Fruit fly (Drosophila melanogaster) whole organism, embryonic: ENCODE data around the gene Scgalpha.

Experiments
- ATbp ChIP-seq: fragments of 200-800 bp; sonication (Bioruptor generic); optimal IDR thresholded peaks from 2 replicates; lab custom pipeline; 2017; ENCODE audit warnings: missing biosample characterization, mild to moderate bottlenecking, missing genetic modification characterization, missing genetic modification reagents
- Bdp1 ChIP-seq: fragments of 200-800 bp; sonication (Bioruptor generic); optimal IDR thresholded peaks from 3 replicates; lab custom pipeline; 2016; ENCODE audit warnings: missing biosample characterization, missing genetic modification characterization
- CG11560 ChIP-seq: fragments of 200-800 bp; sonication (Bioruptor generic); IDR thresholded peaks from 3 replicates; pipeline ENCODE4 v1.3.6; 2022; ENCODE audit warnings: missing biosample characterization, missing genetic modification characterization
- CG14441 ChIP-seq: fragments of 200-800 bp; sonication (Bioruptor generic); IDR thresholded peaks from 2 replicates; pipeline ENCODE4 v1.3.6; 2022; ENCODE audit warnings: missing biosample characterization, missing genetic modification characterization
- CG14710 ChIP-seq: fragments of 200-800 bp; sonication (Bioruptor generic); optimal IDR thresholded peaks from 3 replicates; lab custom pipeline; 2019; ENCODE audit warnings: missing biosample characterization, mild to moderate bottlenecking, missing genetic modification characterization, moderate library complexity
- CG14860 ChIP-seq: fragments of 200-800 bp; sonication (Bioruptor generic); IDR thresholded peaks from 3 replicates; pipeline ENCODE4 v1.3.6; 2022; ENCODE audit warnings: missing biosample characterization, missing genetic modification characterization; ENCODE audit not compliant: partially characterized antibody
- CG2712 ChIP-seq: fragments of 200-800 bp; optimal IDR thresholded peaks from 3 replicates; lab custom pipeline; 2019; ENCODE audit warnings: missing biosample characterization, mild to moderate bottlenecking, missing genetic modification characterization, moderate library complexity
- CG3163 ChIP-seq: fragments of 200-800 bp; sonication (Bioruptor generic); optimal IDR thresholded peaks from 3 replicates; lab custom pipeline; 2016; ENCODE audit warnings: missing biosample characterization, missing genetic modification characterization
- CG34224 ChIP-seq: fragments of 200-800 bp; sonication (Bioruptor generic); IDR thresholded peaks from 3 replicates; pipeline ENCODE4 v1.3.6; 2022; ENCODE audit warnings: missing biosample characterization, missing genetic modification characterization; ENCODE audit not compliant: partially characterized antibody
- CG3995 ChIP-seq: fragments of 200-800 bp; sonication (Bioruptor generic); optimal IDR thresholded peaks from 3 replicates; lab custom pipeline; 2016; ENCODE audit warnings: missing biosample characterization, missing genetic modification characterization
- CG42726 ChIP-seq: fragments of 200-800 bp; sonication (Bioruptor generic); IDR thresholded peaks from 2 replicates; pipeline ENCODE4 v1.3.6; 2022; ENCODE audit warnings: missing biosample characterization, missing genetic modification characterization; ENCODE audit not compliant: partially characterized antibody
- CG4617 ChIP-seq: fragments of 200-800 bp; sonication (Bioruptor generic); optimal IDR thresholded peaks from 3 replicates; lab custom pipeline; 2016; ENCODE audit warnings: missing biosample characterization, missing genetic modification characterization, borderline replicate concordance
- CG4854 ChIP-seq: fragments of 200-800 bp; sonication (Bioruptor generic); optimal IDR thresholded peaks from 2 replicates; lab custom pipeline; 2016; ENCODE audit warnings: missing biosample characterization, missing genetic modification characterization, inconsistent platforms
- CG6765 ChIP-seq: fragments of 200-800 bp; sonication (Bioruptor generic); optimal IDR thresholded peaks from 3 replicates; lab custom pipeline; 2017; ENCODE audit warnings: missing biosample characterization, mild to moderate bottlenecking, missing genetic modification characterization
- CG7963 ChIP-seq: fragments of 200-800 bp; sonication (Bioruptor generic); IDR thresholded peaks from 3 replicates; pipeline ENCODE4 v1.3.6; 2022; ENCODE audit warnings: missing biosample characterization, missing genetic modification characterization; ENCODE audit not compliant: partially characterized antibody
- CG8281 ChIP-seq: fragments of 200-800 bp; sonication (Bioruptor generic); optimal IDR thresholded peaks from 2 replicates; lab custom pipeline; 2018; ENCODE audit warnings: missing biosample characterization, mild to moderate bottlenecking, missing genetic modification characterization, moderate library complexity
- CG8359 ChIP-seq: fragments of 200-800 bp; sonication (Bioruptor generic); optimal IDR thresholded peaks from 2 replicates; lab custom pipeline; 2017; ENCODE audit warnings: missing biosample characterization, mild to moderate bottlenecking, missing genetic modification characterization, borderline replicate concordance
- CG9817 ChIP-seq: fragments of 200-800 bp; sonication (Bioruptor generic); optimal IDR thresholded peaks from 2 replicates; lab custom pipeline; 2018; ENCODE audit warnings: missing biosample characterization, mild to moderate bottlenecking, missing genetic modification characterization, moderate library complexity
- CoRest ChIP-seq: fragments of 200-800 bp; sonication (Bioruptor generic); optimal IDR thresholded peaks from 3 replicates; lab custom pipeline; 2018; ENCODE audit warnings: missing biosample characterization, mild to moderate bottlenecking, missing genetic modification characterization, moderate library complexity
- Dp ChIP-seq: fragments of 200-800 bp; sonication (Bioruptor generic); optimal IDR thresholded peaks from 2 replicates; lab custom pipeline; 2018; ENCODE audit warnings: missing biosample characterization, mild to moderate bottlenecking, missing genetic modification characterization, moderate library complexity
- Dref ChIP-seq: fragments of 200-800 bp; sonication (Bioruptor generic); IDR thresholded peaks from 2 replicates; pipeline ENCODE4 v1.3.6; 2022; ENCODE audit warnings: missing biosample characterization, missing genetic modification characterization
- E2f2 ChIP-seq: fragments of 200-800 bp; sonication (Bioruptor generic); IDR thresholded peaks from 2 replicates; pipeline ENCODE4 v1.3.6; 2022; ENCODE audit warnings: missing biosample characterization, missing genetic modification characterization
- HLH4C ChIP-seq: fragments of 200-800 bp; sonication (Bioruptor generic); IDR thresholded peaks from 3 replicates; pipeline ENCODE4 v1.3.6; 2022; ENCODE audit warnings: missing biosample characterization, missing genetic modification characterization; ENCODE audit not compliant: partially characterized antibody
- MESR4 ChIP-seq: fragments of 200-800 bp; sonication (Bioruptor generic); optimal IDR thresholded peaks from 2 replicates; lab custom pipeline; 2018; ENCODE audit warnings: missing biosample characterization, mild to moderate bottlenecking, missing genetic modification characterization, moderate library complexity
- Med ChIP-seq: fragments of 200-800 bp; sonication (Bioruptor generic); peaks from one replicate; lab custom pipeline; 2016; ENCODE audit warnings: missing biosample characterization, missing genetic modification characterization, mild to moderate bottlenecking, inconsistent platforms, moderate library complexity
- Meics ChIP-seq: fragments of 200-800 bp; sonication (Bioruptor generic); optimal IDR thresholded peaks from 2 replicates; lab custom pipeline; 2017; ENCODE audit warnings: missing biosample characterization, mild to moderate bottlenecking, missing genetic modification characterization
- NC2β ChIP-seq: fragments of 200-800 bp; sonication (Bioruptor generic); optimal IDR thresholded peaks from 2 replicates; lab custom pipeline; 2016; ENCODE audit warnings: missing biosample characterization, missing genetic modification characterization
- Nf-YA ChIP-seq: fragments of 200-800 bp; sonication (Bioruptor generic); IDR thresholded peaks from 2 replicates; pipeline ENCODE4 v1.3.6; 2022; ENCODE audit warnings: missing biosample characterization, missing genetic modification characterization
- Pdp1 ChIP-seq, 2 experiments: fragments of 200-800 bp; sonication (Bioruptor generic); optimal IDR thresholded peaks; 3 replicates each; lab custom pipeline; 2016; ENCODE audit warnings: missing biosample characterization in 2 of 2, missing genetic modification characterization in 2 of 2, mild to moderate bottlenecking in 1 of 2, moderate library complexity in 1 of 2
- Scr ChIP-seq: fragments of 200-800 bp; sonication (Bioruptor generic); IDR thresholded peaks from 2 replicates; pipeline ENCODE4 v1.3.6; 2022; ENCODE audit warnings: missing biosample characterization, missing genetic modification characterization; ENCODE audit not compliant: partially characterized antibody
- Spps ChIP-seq: fragments of 200-800 bp; sonication (Bioruptor generic); optimal IDR thresholded peaks from 2 replicates; lab custom pipeline; 2018; ENCODE audit warnings: missing biosample characterization, mild to moderate bottlenecking, missing genetic modification characterization
- Sry-δ ChIP-seq: fragments of 200-800 bp; sonication (Bioruptor generic); optimal IDR thresholded peaks from 2 replicates; lab custom pipeline; 2016; ENCODE audit warnings: missing biosample characterization, missing genetic modification characterization
- ab ChIP-seq: fragments of 200-800 bp; sonication (Bioruptor generic); optimal IDR thresholded peaks from 2 replicates; lab custom pipeline; 2016; ENCODE audit warnings: missing biosample characterization, missing genetic modification characterization
- amos ChIP-seq: fragments of 200-800 bp; sonication (Bioruptor generic); IDR thresholded peaks from 2 replicates; pipeline ENCODE4 v1.3.6; 2022; ENCODE audit warnings: missing biosample characterization, missing genetic modification characterization; ENCODE audit not compliant: partially characterized antibody
- ara ChIP-seq: fragments of 200-800 bp; sonication (Bioruptor generic); IDR thresholded peaks from 2 replicates; pipeline ENCODE4 v1.3.6; 2022; ENCODE audit warnings: missing biosample characterization, missing genetic modification characterization
- ato ChIP-seq: fragments of 200-800 bp; sonication (Bioruptor generic); IDR thresholded peaks from 2 replicates; pipeline ENCODE4 v1.3.6; 2022; ENCODE audit warnings: missing biosample characterization, missing genetic modification characterization; ENCODE audit not compliant: partially characterized antibody
- br ChIP-seq: fragments of >200 bp; optimal IDR thresholded peaks from 2 replicates; lab custom pipeline; 2017
- ftz-f1 ChIP-seq: fragments of 200-800 bp; sonication (Bioruptor generic); optimal IDR thresholded peaks from 2 replicates; lab custom pipeline; 2016; ENCODE audit warnings: missing biosample characterization, missing genetic modification characterization
- hbn ChIP-seq: fragments of 200-800 bp; sonication (Bioruptor generic); IDR thresholded peaks from 2 replicates; pipeline ENCODE4 v1.3.6; 2022; ENCODE audit warnings: missing biosample characterization, missing genetic modification characterization; ENCODE audit not compliant: partially characterized antibody
- inv ChIP-seq: fragments of 200-800 bp; sonication (Bioruptor generic); IDR thresholded peaks from 2 replicates; pipeline ENCODE4 v1.3.6; 2022; ENCODE audit warnings: missing biosample characterization, missing genetic modification characterization; ENCODE audit not compliant: partially characterized antibody
- knrl ChIP-seq: fragments of 200-800 bp; sonication (Bioruptor generic); IDR thresholded peaks from 3 replicates; pipeline ENCODE4 v1.3.6; 2022; ENCODE audit warnings: missing biosample characterization, missing genetic modification characterization; ENCODE audit not compliant: partially characterized antibody
- lbe ChIP-seq: fragments of 200-800 bp; sonication (Bioruptor generic); optimal IDR thresholded peaks from 2 replicates; lab custom pipeline; 2016; ENCODE audit warnings: missing biosample characterization, mild to moderate bottlenecking, missing genetic modification characterization
- mld ChIP-seq: fragments of 200-800 bp; sonication (Bioruptor generic); IDR thresholded peaks from 3 replicates; pipeline ENCODE4 v1.3.6; 2022; ENCODE audit warnings: missing biosample characterization, missing genetic modification characterization; ENCODE audit not compliant: partially characterized antibody
- pzg ChIP-seq: fragments of 200-800 bp; sonication (Bioruptor generic); optimal IDR thresholded peaks from 3 replicates; lab custom pipeline; 2018; ENCODE audit warnings: missing biosample characterization, mild to moderate bottlenecking, missing genetic modification characterization, moderate library complexity
- stwl ChIP-seq: fragments of 200-800 bp; sonication (Bioruptor generic); optimal IDR thresholded peaks from 3 replicates; lab custom pipeline; 2018; ENCODE audit warnings: missing biosample characterization, mild to moderate bottlenecking, missing genetic modification characterization, moderate library complexity
- tna ChIP-seq: fragments of 200-800 bp; sonication (Bioruptor generic); IDR thresholded peaks from 2 replicates; pipeline ENCODE4 v1.3.6; 2022; ENCODE audit warnings: missing biosample characterization, missing genetic modification characterization; ENCODE audit not compliant: partially characterized antibody
- trem ChIP-seq: fragments of 200-800 bp; optimal IDR thresholded peaks from 3 replicates; lab custom pipeline; 2019; ENCODE audit warnings: missing biosample characterization, mild to moderate bottlenecking, missing genetic modification characterization, moderate library complexity
- vnd ChIP-seq: fragments of 200-800 bp; sonication (Bioruptor generic); IDR thresholded peaks from 3 replicates; pipeline ENCODE4 v1.3.6; 2022; ENCODE audit warnings: missing biosample characterization, missing genetic modification characterization; ENCODE audit not compliant: partially characterized antibody
- zen2 ChIP-seq: fragments of 200-800 bp; sonication (Bioruptor generic); IDR thresholded peaks from 3 replicates; pipeline ENCODE4 v1.3.6; 2022; ENCODE audit warnings: missing biosample characterization, missing genetic modification characterization; ENCODE audit not compliant: partially characterized antibody

Gene Scgalpha

DNA sequence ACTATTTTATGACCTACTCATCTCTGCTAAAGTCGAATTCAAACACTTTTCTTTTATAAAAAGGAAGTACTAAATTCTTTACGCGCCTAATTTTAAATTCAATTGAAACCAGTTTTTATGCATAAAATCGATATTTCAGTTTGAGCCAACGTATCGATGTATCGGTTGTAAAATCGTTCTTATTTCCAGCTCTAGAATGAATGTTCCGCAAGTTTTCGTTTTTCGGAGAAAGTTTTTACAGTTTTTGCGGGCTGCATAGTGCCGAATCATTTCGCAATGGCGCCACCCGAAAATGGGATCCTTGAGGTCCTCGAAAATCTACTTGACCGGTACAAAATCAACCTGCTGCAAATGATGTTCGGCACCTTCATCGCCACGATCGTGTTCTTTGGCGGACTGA is 2.2 kb downstream of the Scgalpha start, which contains the start of gene CG7840 (continued):
- TF ChIP-seq CG8359 (GFP tag; lab: Kevin White, UChicago) (no peak), CG11560 (tag; lab: Robert Waterston, UW) (peak; percentile 57; the same call in 1 of the 3 replicates), Dref (GFP tag; lab: Robert Waterston, UW) (peak; percentile 89), CoRest (tag; lab: Kevin White, UChicago) (peak; percentile 3), Meics (GFP tag; lab: Kevin White, UChicago) (peak; percentile 74), CG34224 (GFP tag; lab: Robert Waterston, UW) (peak; percentile 91), tna (GFP tag; lab: Robert Waterston, UW) (peak; percentile 78), CG9817 (tag; lab: Kevin White, UChicago) (no peak), ab (GFP tag; lab: Kevin White, UChicago) (no peak), CG8281 (tag; lab: Kevin White, UChicago) (no peak), inv (GFP tag; lab: Robert Waterston, UW) (peak; percentile 74), CG14710 (peak; percentile 3), NC2β (GFP tag; lab: Kevin White, UChicago) (no peak), MESR4 (GFP tag; lab: Kevin White, UChicago) (peak; percentile 57), CG4854 (no peak), CG6765 (GFP tag; lab: Kevin White, UChicago) (no peak), Dp (GFP tag; lab: Kevin White, UChicago) (peak; percentile 88), zen2 (GFP tag; lab: Robert Waterston, UW) (peak; percentile 92), pzg (peak; percentile 47), Sry-δ (GFP tag; lab: Kevin White, UChicago) (peak; percentile 83), CG3995 (GFP tag; lab: Kevin White, UChicago) (peak; percentile 77), CG7963 (GFP tag; lab: Robert Waterston, UW) (peak; percentile 83), E2f2 (GFP tag; lab: Robert Waterston, UW) (peak; percentile 93), ato (GFP tag; lab: Robert Waterston, UW) (peak; percentile 74), br (no peak), ATbp (no peak), knrl (GFP tag; lab: Robert Waterston, UW) (peak; percentile 85), vnd (peak; percentile 67; the same call in 2 of the 3 replicates), CG14860 (GFP tag; lab: Robert Waterston, UW) (peak; percentile 82), amos (GFP tag; lab: Robert Waterston, UW) (peak; percentile 88), lbe (GFP tag; lab: Kevin White, UChicago) (no peak), ftz-f1 (GFP tag; lab: Kevin White, UChicago) (no peak), Pdp1 (GFP tag; optimal IDR thresholded peaks at IDR 0.05; lab: Kevin White, UChicago) (no peak), CG3163 (GFP tag; lab: Kevin White, UChicago) (no peak), trem (tag; lab: Kevin White, UChicago) (peak; percentile 32), CG42726 (GFP tag; lab: Robert Waterston, UW) (peak; percentile 84), HLH4C (GFP tag; lab: Robert Waterston, UW) (peak; percentile 78), CG4617 (GFP tag; lab: Kevin White, UChicago) (no peak), hbn (peak; percentile 94), mld (GFP tag; lab: Robert Waterston, UW) (peak; percentile 78), Med (GFP tag; lab: Kevin White, UChicago) (peak; percentile 57), CG14441 (GFP tag; lab: Robert Waterston, UW) (no peak), Spps (tag; lab: Kevin White, UChicago) (no peak), ara (GFP tag; lab: Robert Waterston, UW) (no peak), stwl (tag; lab: Kevin White, UChicago) (peak; percentile 14), Nf-YA (GFP tag; lab: Robert Waterston, UW) (no peak), Scr (GFP tag; lab: Robert Waterston, UW) (peak; percentile 88), CG2712 (tag; lab: Kevin White, UChicago) (peak; percentile 5), Bdp1 (GFP tag; lab: Kevin White, UChicago) (no peak)
